Worm (Caenorhabditis elegans) whole organism, mixed stage, embryonic: Measurements from ENCODE around the gene pph-5.

ENCODE experiments used
- M03D4.4 ChIP-seq: sonication (generic microtip); optimal IDR thresholded peaks from 2 replicates; lab custom pipeline; 2017; ENCODE audit warnings: mild to moderate bottlenecking, missing genetic modification characterization, missing compliant biosample characterization
- blmp-1 ChIP-seq: fragments of 150-350 bp; optimal IDR thresholded peaks from 2 replicates; lab custom pipeline; 2014; ENCODE audit warnings: missing biosample characterization, missing genetic modification characterization
- ceh-39 ChIP-seq: fragments of 150-350 bp; optimal IDR thresholded peaks from 2 replicates; lab custom pipeline; 2014; ENCODE audit warnings: missing biosample characterization, missing genetic modification characterization
- ceh-83 ChIP-seq: fragments of 200-800 bp; sonication (Bioruptor generic); optimal IDR thresholded peaks from 2 replicates; lab custom pipeline; 2018; ENCODE audit warnings: mild to moderate bottlenecking, missing genetic modification characterization, missing compliant biosample characterization
- ces-1 ChIP-seq: fragments of 150-350 bp; optimal IDR thresholded peaks from 2 replicates; lab custom pipeline; 2014; ENCODE audit warnings: missing biosample characterization, missing genetic modification reagents, missing genetic modification characterization
- cnd-1 ChIP-seq: fragments of 200-800 bp; sonication (Bioruptor generic); optimal IDR thresholded peaks from 2 replicates; lab custom pipeline; 2018; ENCODE audit warnings: mild to moderate bottlenecking, missing genetic modification characterization, missing compliant biosample characterization
- drap-1 ChIP-seq: fragments of 200-800 bp; sonication (Bioruptor generic); optimal IDR thresholded peaks from 3 replicates; lab custom pipeline; 2018; ENCODE audit warnings: mild to moderate bottlenecking, missing genetic modification characterization, missing compliant biosample characterization
- elt-1 ChIP-seq: sonication (generic microtip); optimal IDR thresholded peaks from 2 replicates; lab custom pipeline; 2017; ENCODE audit warnings: missing genetic modification characterization, mild to moderate bottlenecking, missing compliant biosample characterization, antibody characterized with exemption, moderate library complexity, borderline replicate concordance; ENCODE audit not compliant: insufficient read depth
- elt-3 ChIP-seq: fragments of 150-350 bp; optimal IDR thresholded peaks from 2 replicates; lab custom pipeline; 2014; ENCODE audit warnings: missing biosample characterization, missing genetic modification characterization
- flh-1 ChIP-seq: fragments of 200-800 bp; sonication (Bioruptor generic); optimal IDR thresholded peaks from 2 replicates; lab custom pipeline; 2018; ENCODE audit warnings: mild to moderate bottlenecking, missing genetic modification characterization, moderate library complexity, missing compliant biosample characterization
- ham-2 ChIP-seq: fragments of 200-800 bp; sonication (Bioruptor generic); optimal IDR thresholded peaks from 2 replicates; lab custom pipeline; 2018; ENCODE audit warnings: mild to moderate bottlenecking, missing genetic modification characterization, missing compliant biosample characterization
- hlh-1 ChIP-seq: fragments of 150-350 bp; optimal IDR thresholded peaks from 2 replicates; lab custom pipeline; 2014; ENCODE audit warnings: missing biosample characterization, missing genetic modification reagents, missing genetic modification characterization
- lin-13 ChIP-seq: fragments of 150-350 bp; optimal IDR thresholded peaks from 2 replicates; lab custom pipeline; 2014; ENCODE audit warnings: missing biosample characterization, missing genetic modification characterization
- lin-32 ChIP-seq: fragments of 200-800 bp; sonication (Bioruptor generic); optimal IDR thresholded peaks from 2 replicates; lab custom pipeline; 2018; ENCODE audit warnings: mild to moderate bottlenecking, missing genetic modification characterization, missing compliant biosample characterization
- lsy-2 ChIP-seq: fragments of 150-350 bp; optimal IDR thresholded peaks from 2 replicates; lab custom pipeline; 2014; ENCODE audit warnings: missing biosample characterization, missing genetic modification characterization
- mab-5 ChIP-seq: fragments of 150-350 bp; optimal IDR thresholded peaks from 2 replicates; lab custom pipeline; 2014; ENCODE audit warnings: missing biosample characterization, missing genetic modification characterization
- mep-1 ChIP-seq: fragments of 150-350 bp; optimal IDR thresholded peaks from 2 replicates; lab custom pipeline; 2017; ENCODE audit warnings: missing biosample characterization, missing genetic modification reagents, missing genetic modification characterization, inconsistent platforms
- mls-2 ChIP-seq: sonication (generic microtip); optimal IDR thresholded peaks from 2 replicates; lab custom pipeline; 2016; ENCODE audit warnings: mild to moderate bottlenecking, missing genetic modification characterization, moderate library complexity, missing compliant biosample characterization
- nhr-12 ChIP-seq: fragments of 150-350 bp; optimal IDR thresholded peaks from 2 replicates; lab custom pipeline; 2014; ENCODE audit warnings: missing biosample characterization, missing genetic modification characterization
- nhr-2 ChIP-seq: fragments of 150-350 bp; optimal IDR thresholded peaks from 2 replicates; lab custom pipeline; 2014; ENCODE audit warnings: missing biosample characterization, missing genetic modification characterization
- nhr-237 ChIP-seq: fragments of 150-350 bp; optimal IDR thresholded peaks from 2 replicates; lab custom pipeline; 2014; ENCODE audit warnings: missing biosample characterization, missing genetic modification characterization
- nhr-28 ChIP-seq: fragments of 150-350 bp; optimal IDR thresholded peaks from 2 replicates; lab custom pipeline; 2014; ENCODE audit warnings: missing biosample characterization, missing genetic modification characterization
- nhr-76 ChIP-seq: sonication (generic microtip); optimal IDR thresholded peaks from 2 replicates; lab custom pipeline; 2017; ENCODE audit warnings: missing biosample characterization, missing genetic modification characterization
- pha-4 ChIP-seq: fragments of 150-350 bp; optimal IDR thresholded peaks from 2 replicates; lab custom pipeline; 2018; ENCODE audit warnings: missing biosample characterization, missing genetic modification reagents, missing genetic modification characterization
- sem-2 ChIP-seq: fragments of 200-800 bp; sonication (Bioruptor generic); optimal IDR thresholded peaks from 2 replicates; lab custom pipeline; 2018; ENCODE audit warnings: mild to moderate bottlenecking, missing genetic modification characterization, missing compliant biosample characterization
- snpc-4 ChIP-seq: fragments of 150-350 bp; optimal IDR thresholded peaks from 2 replicates; lab custom pipeline; 2014; ENCODE audit warnings: missing biosample characterization, missing genetic modification characterization
- sptf-1 ChIP-seq: sonication (generic microtip); optimal IDR thresholded peaks from 2 replicates; lab custom pipeline; 2017; ENCODE audit warnings: mild to moderate bottlenecking, missing genetic modification characterization, moderate library complexity, missing compliant biosample characterization
- tbx-8 ChIP-seq: fragments of 200-800 bp; sonication (Bioruptor generic); optimal IDR thresholded peaks from 2 replicates; lab custom pipeline; 2018; ENCODE audit warnings: mild to moderate bottlenecking, missing genetic modification characterization, moderate library complexity, missing compliant biosample characterization
- unc-39 ChIP-seq: fragments of 150-350 bp; optimal IDR thresholded peaks from 2 replicates; lab custom pipeline; 2014; ENCODE audit warnings: missing biosample characterization, missing genetic modification characterization
- unc-62 ChIP-seq: fragments of 150-350 bp; optimal IDR thresholded peaks from 2 replicates; lab custom pipeline; 2014; ENCODE audit warnings: missing biosample characterization, missing genetic modification reagents, missing genetic modification characterization
- zip-8 ChIP-seq: fragments of 150-350 bp; optimal IDR thresholded peaks from 2 replicates; lab custom pipeline; 2014; ENCODE audit warnings: missing biosample characterization, missing genetic modification characterization
- ztf-11 ChIP-seq: fragments of 150-350 bp; optimal IDR thresholded peaks from 2 replicates; lab custom pipeline; 2014; ENCODE audit warnings: missing biosample characterization, missing genetic modification characterization

pph-5 gene

ce11 chrV:19152328-19152727, 38.0 kb upstream of the pph-5 start, which contains the start of gene Y39B6A.69:
Gene Y39B6A.69, minus strand, starts transcription at chrV:19152428.
- no peak for TF ChIP-seq mls-2 (tag; lab: Kevin White, UChicago)
- TF ChIP-seq ceh-39: no peak
- TF ChIP-seq blmp-1 (tag; lab: Kevin White, UChicago): no peak
- TF ChIP-seq zip-8: no peak
- no peak for TF ChIP-seq snpc-4 (tag; lab: Kevin White, UChicago)
- TF ChIP-seq lsy-2: no peak
- TF ChIP-seq drap-1: no peak
- TF ChIP-seq sptf-1 (tag; lab: Kevin White, UChicago): no peak
- no peak for TF ChIP-seq flh-1 (GFP tag; lab: Kevin White, UChicago)
- no peak for TF ChIP-seq elt-1
- TF ChIP-seq unc-62 (GFP tag; lab: Kevin White, UChicago): no peak
- no peak for TF ChIP-seq nhr-237 (tag; lab: Kevin White, UChicago)
- no peak for TF ChIP-seq ces-1
- TF ChIP-seq ceh-83 (GFP tag; lab: Kevin White, UChicago): no peak

DNA sequence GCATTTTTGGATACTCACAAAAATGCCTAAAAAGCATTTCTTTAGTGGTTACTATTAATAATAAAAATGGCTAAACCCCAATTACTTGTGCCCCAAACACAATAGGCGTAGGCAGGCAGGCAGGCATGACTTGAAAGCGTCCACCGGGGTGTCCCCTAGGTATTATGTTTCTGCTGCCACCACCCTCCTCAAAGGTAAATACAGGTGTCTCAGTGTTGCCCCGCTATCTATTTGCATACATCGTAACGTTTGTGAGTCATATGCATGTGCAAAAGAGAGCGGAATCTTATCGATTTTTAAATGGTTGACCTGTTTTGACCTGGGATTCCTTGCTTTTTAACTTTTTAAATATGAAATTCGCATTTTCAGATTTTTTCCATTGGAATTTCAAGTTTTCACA, 37.1 kb upstream of the pph-5 start:
- TF ChIP-seq nhr-2 (tag; lab: Kevin White, UChicago): peak; percentile 6
- TF ChIP-seq unc-39 (tag; lab: Kevin White, UChicago): no peak
- no peak for TF ChIP-seq tbx-8 (GFP tag; lab: Kevin White, UChicago)
- TF ChIP-seq mab-5 (tag; lab: Kevin White, UChicago): no peak
- no peak for TF ChIP-seq M03D4.4
- no peak for TF ChIP-seq elt-1
- no peak for TF ChIP-seq sptf-1 (tag; lab: Kevin White, UChicago)
- TF ChIP-seq pha-4 (tag; lab: Kevin White, UChicago): peak; percentile 47
- TF ChIP-seq ces-1: no peak
- no peak for TF ChIP-seq cnd-1 (tag; lab: Kevin White, UChicago)
- TF ChIP-seq lin-32 (GFP tag; lab: Kevin White, UChicago): no peak
- TF ChIP-seq lin-13 (tag; lab: Kevin White, UChicago): no peak

DNA sequence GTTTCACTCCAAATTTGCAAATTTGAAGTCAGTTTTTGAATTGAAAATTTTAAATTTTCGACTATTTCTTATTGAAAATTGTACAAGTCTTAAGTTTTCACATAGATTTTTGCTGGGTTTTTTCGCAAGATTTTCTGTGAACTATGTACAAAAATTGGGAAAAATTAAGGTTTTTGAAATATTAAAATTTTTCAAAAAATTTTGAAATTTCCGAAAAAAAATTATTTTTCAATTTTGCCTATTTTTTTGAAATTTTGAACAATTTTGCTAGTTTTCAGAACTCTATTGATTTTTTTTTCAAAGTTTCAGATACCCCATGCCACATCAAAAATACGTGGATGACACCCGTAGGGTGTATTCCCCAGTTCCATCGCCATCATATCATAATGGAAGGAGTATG, 36.5 kb upstream of the pph-5 start, which contains the start of gene tsp-13:
TSS of gene tsp-13 (plus strand) at position 301 of the 400 bp plus-strand sequence.
- TF ChIP-seq blmp-1 (tag; lab: Kevin White, UChicago) (no peak), snpc-4 (tag; lab: Kevin White, UChicago) (no peak), nhr-12 (tag; lab: Kevin White, UChicago) (no peak), nhr-76 (tag; lab: Kevin White, UChicago) (no peak), elt-3 (tag; lab: Kevin White, UChicago) (no peak), mab-5 (tag; lab: Kevin White, UChicago) (no peak), lin-13 (tag; lab: Kevin White, UChicago) (no peak), mep-1 (no peak), hlh-1 (tag; lab: Kevin White, UChicago) (no peak)

ce11 chrV:19158664-19159063, 31.7 kb upstream of the pph-5 start, which contains the start of gene Y39B6A.5:
Gene Y39B6A.5, minus strand, starts transcription at chrV:19158877.
- TF ChIP-seq pha-4 (tag; lab: Kevin White, UChicago): no peak
- no peak for TF ChIP-seq flh-1 (GFP tag; lab: Kevin White, UChicago)
- TF ChIP-seq mep-1: no peak
- TF ChIP-seq ces-1: no peak
- TF ChIP-seq mab-5 (tag; lab: Kevin White, UChicago): no peak
- TF ChIP-seq sem-2: no peak
- TF ChIP-seq nhr-237 (tag; lab: Kevin White, UChicago): no peak
- no peak for TF ChIP-seq hlh-1 (tag; lab: Kevin White, UChicago)
- TF ChIP-seq cnd-1 (tag; lab: Kevin White, UChicago): no peak
- no peak for TF ChIP-seq nhr-28 (tag; lab: Kevin White, UChicago)
- TF ChIP-seq ham-2 (GFP tag; lab: Kevin White, UChicago): no peak
- TF ChIP-seq blmp-1 (tag; lab: Kevin White, UChicago): no peak
- no peak for TF ChIP-seq nhr-2 (tag; lab: Kevin White, UChicago)
- TF ChIP-seq snpc-4 (tag; lab: Kevin White, UChicago): no peak
- TF ChIP-seq ztf-11 (tag; lab: Kevin White, UChicago): no peak
- no peak for TF ChIP-seq nhr-12 (tag; lab: Kevin White, UChicago)
- no peak for TF ChIP-seq ceh-83 (GFP tag; lab: Kevin White, UChicago)

DNA sequence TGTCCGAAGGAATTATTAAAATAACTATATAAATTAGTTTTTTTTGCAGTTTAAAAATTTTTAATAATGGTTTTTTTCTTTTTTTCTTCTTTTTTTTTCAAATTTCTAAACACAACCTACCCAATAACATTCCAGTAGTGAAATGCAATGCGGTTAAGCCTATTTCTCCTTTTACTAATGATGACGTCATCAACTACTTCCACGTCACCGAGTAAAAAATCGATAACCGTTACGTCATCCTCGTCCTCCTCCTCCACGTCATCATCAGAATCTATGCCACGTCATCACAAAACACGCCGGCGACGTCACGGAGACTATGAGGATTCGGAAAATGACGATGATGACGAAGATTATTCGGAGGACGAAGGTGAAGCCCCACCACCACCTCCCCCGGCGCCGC, 15.7 kb upstream of the pph-5 start, which contains the start of gene hot-2:
TSS of gene hot-2 (plus strand) at position 134 of the 400 bp plus-strand sequence.
- TF ChIP-seq tbx-8 (GFP tag; lab: Kevin White, UChicago): no peak
- no peak for TF ChIP-seq hlh-1 (tag; lab: Kevin White, UChicago)
- TF ChIP-seq lin-13 (tag; lab: Kevin White, UChicago): no peak
- peak; percentile 98 for TF ChIP-seq zip-8
- TF ChIP-seq elt-3 (tag; lab: Kevin White, UChicago): no peak
